Worm (Caenorhabditis elegans) whole organism, L2 larva: ENCODE measurements around the gene Y54G2A.45.

Experiments used
- C34F6.9 ChIP-seq: fragments of 150-350 bp; optimal IDR thresholded peaks from 2 replicates; lab custom pipeline; 2014; ENCODE audit warnings: missing biosample characterization, missing genetic modification characterization
- F13H6.1 ChIP-seq: sonication (generic microtip); optimal IDR thresholded peaks from 2 replicates; lab custom pipeline; 2016; ENCODE audit warnings: missing genetic modification characterization, missing compliant biosample characterization
- R02D3.7 ChIP-seq: fragments of 150-350 bp; optimal IDR thresholded peaks from 2 replicates; lab custom pipeline; 2014; ENCODE audit warnings: missing biosample characterization, missing genetic modification characterization
- Y55F3AM.14 ChIP-seq: fragments of 200-800 bp; sonication (Bioruptor generic); optimal IDR thresholded peaks from 2 replicates; lab custom pipeline; 2018; ENCODE audit warnings: mild to moderate bottlenecking, missing genetic modification characterization, missing compliant biosample characterization
- ZK546.5 ChIP-seq: sonication (generic microtip); optimal IDR thresholded peaks from 2 replicates; lab custom pipeline; 2017; ENCODE audit warnings: missing biosample characterization, missing genetic modification characterization
- alr-1 ChIP-seq: fragments of 150-350 bp; optimal IDR thresholded peaks from 2 replicates; lab custom pipeline; 2014; ENCODE audit warnings: missing biosample characterization, missing genetic modification characterization
- aly-2 ChIP-seq: fragments of 150-350 bp; optimal IDR thresholded peaks from 2 replicates; lab custom pipeline; 2014; ENCODE audit warnings: missing biosample characterization, missing genetic modification characterization
- ama-1 ChIP-seq: fragments of 150-350 bp; optimal IDR thresholded peaks from 2 replicates; lab custom pipeline; 2018; ENCODE audit warnings: inconsistent platforms
- blmp-1 ChIP-seq: sonication (generic microtip); optimal IDR thresholded peaks from 2 replicates; lab custom pipeline; 2017; ENCODE audit warnings: missing genetic modification characterization, mild to moderate bottlenecking, missing compliant biosample characterization, antibody characterized with exemption, moderate library complexity; ENCODE audit not compliant: insufficient read depth
- ceh-16 ChIP-seq: fragments of 150-350 bp; optimal IDR thresholded peaks from 2 replicates; lab custom pipeline; 2014; ENCODE audit warnings: missing biosample characterization, missing genetic modification characterization
- ceh-82 ChIP-seq: fragments of 150-350 bp; optimal IDR thresholded peaks from 2 replicates; lab custom pipeline; 2014; ENCODE audit warnings: missing biosample characterization, missing genetic modification characterization
- crh-2 ChIP-seq: sonication (generic microtip); optimal IDR thresholded peaks from 2 replicates; lab custom pipeline; 2017; ENCODE audit warnings: missing biosample characterization, missing genetic modification characterization
- dmd-4 ChIP-seq: sonication (generic microtip); optimal IDR thresholded peaks from 2 replicates; lab custom pipeline; 2017; ENCODE audit warnings: missing biosample characterization, missing genetic modification characterization
- egl-27 ChIP-seq: sonication (generic microtip); optimal IDR thresholded peaks from 3 replicates; lab custom pipeline; 2017; ENCODE audit warnings: missing biosample characterization, missing genetic modification reagents, missing genetic modification characterization
- elt-1 ChIP-seq: fragments of 150-350 bp; optimal IDR thresholded peaks from 2 replicates; lab custom pipeline; 2014; ENCODE audit warnings: missing biosample characterization, missing genetic modification characterization
- elt-3 ChIP-seq: sonication (generic microtip); optimal IDR thresholded peaks from 2 replicates; lab custom pipeline; 2017; ENCODE audit warnings: missing biosample characterization, missing genetic modification characterization
- fos-1 ChIP-seq: fragments of 150-350 bp; optimal IDR thresholded peaks from 2 replicates; lab custom pipeline; 2014; ENCODE audit warnings: missing biosample characterization, missing genetic modification characterization
- gmeb-1 ChIP-seq: fragments of 150-350 bp; optimal IDR thresholded peaks from 2 replicates; lab custom pipeline; 2014; ENCODE audit warnings: missing biosample characterization, missing genetic modification characterization
- lin-11 ChIP-seq: fragments of 150-350 bp; sonication (generic microtip); optimal IDR thresholded peaks from 2 replicates; lab custom pipeline; 2014; ENCODE audit warnings: missing biosample characterization, missing genetic modification characterization, inconsistent platforms, mixed read lengths
- lin-13 ChIP-seq: fragments of 150-350 bp; optimal IDR thresholded peaks from 2 replicates; lab custom pipeline; 2014; ENCODE audit warnings: missing biosample characterization, missing genetic modification reagents, missing genetic modification characterization
- lin-39 ChIP-seq: fragments of 150-350 bp; optimal IDR thresholded peaks from 2 replicates; lab custom pipeline; 2014; ENCODE audit warnings: missing biosample characterization, missing genetic modification reagents, missing genetic modification characterization
- lsy-2 ChIP-seq, 2 experiments: fragments of 150-350 bp in 1 of 2; sonication (generic microtip) in 1 of 2; optimal IDR thresholded peaks; 2 replicates each; lab custom pipeline; 2014 to 2017; ENCODE audit warnings: missing biosample characterization in 2 of 2, missing genetic modification characterization in 2 of 2
- mab-5 ChIP-seq: fragments of 150-350 bp; optimal IDR thresholded peaks from 2 replicates; lab custom pipeline; 2014; ENCODE audit warnings: missing biosample characterization, missing genetic modification characterization
- mbf-1 ChIP-seq: sonication (generic microtip); optimal IDR thresholded peaks from 2 replicates; lab custom pipeline; 2017; ENCODE audit warnings: missing biosample characterization, missing genetic modification characterization
- mdl-1 ChIP-seq, 2 experiments: fragments of 150-350 bp in 1 of 2; sonication (generic microtip) in 1 of 2; optimal IDR thresholded peaks; 2 replicates each; lab custom pipeline; 2017; ENCODE audit warnings: missing biosample characterization in 2 of 2, missing genetic modification characterization in 2 of 2
- nhr-10 ChIP-seq: sonication (generic microtip); optimal IDR thresholded peaks from 2 replicates; lab custom pipeline; 2017; ENCODE audit warnings: missing biosample characterization, missing genetic modification characterization
- nhr-11 ChIP-seq: fragments of 150-350 bp; optimal IDR thresholded peaks from 2 replicates; lab custom pipeline; 2014; ENCODE audit warnings: missing biosample characterization, missing genetic modification characterization
- nhr-12 ChIP-seq: fragments of 150-350 bp; optimal IDR thresholded peaks from 2 replicates; lab custom pipeline; 2014; ENCODE audit warnings: missing biosample characterization, missing genetic modification characterization
- nhr-129 ChIP-seq: fragments of 150-350 bp; optimal IDR thresholded peaks from 2 replicates; lab custom pipeline; 2014; ENCODE audit warnings: missing biosample characterization, missing genetic modification characterization
- nhr-21 ChIP-seq: fragments of 150-350 bp; optimal IDR thresholded peaks from 2 replicates; lab custom pipeline; 2014; ENCODE audit warnings: missing biosample characterization, missing genetic modification characterization
- nhr-23 ChIP-seq: fragments of 150-350 bp; optimal IDR thresholded peaks from 2 replicates; lab custom pipeline; 2014; ENCODE audit warnings: missing biosample characterization, missing genetic modification reagents, missing genetic modification characterization
- nhr-237 ChIP-seq: fragments of 150-350 bp; optimal IDR thresholded peaks from 2 replicates; lab custom pipeline; 2014; ENCODE audit warnings: missing biosample characterization, missing genetic modification characterization
- nhr-25 ChIP-seq: fragments of 150-350 bp; sonication (generic microtip); optimal IDR thresholded peaks from 3 replicates; lab custom pipeline; 2014; ENCODE audit warnings: missing biosample characterization, missing genetic modification characterization
- nhr-6 ChIP-seq: fragments of 150-350 bp; optimal IDR thresholded peaks from 2 replicates; lab custom pipeline; 2014; ENCODE audit warnings: missing biosample characterization, missing genetic modification characterization
- nhr-77 ChIP-seq: fragments of 150-350 bp; optimal IDR thresholded peaks from 2 replicates; lab custom pipeline; 2014; ENCODE audit warnings: missing biosample characterization, missing genetic modification characterization
- peb-1 ChIP-seq: fragments of 150-350 bp; optimal IDR thresholded peaks from 2 replicates; lab custom pipeline; 2014; ENCODE audit warnings: missing biosample characterization, missing genetic modification characterization
- sem-4 ChIP-seq: fragments of 150-350 bp; optimal IDR thresholded peaks from 2 replicates; lab custom pipeline; 2014; ENCODE audit warnings: missing biosample characterization, missing genetic modification reagents, missing genetic modification characterization
- skn-1 ChIP-seq: sonication (generic microtip); optimal IDR thresholded peaks from 2 replicates; lab custom pipeline; 2017; ENCODE audit warnings: missing biosample characterization, missing genetic modification characterization
- sma-3 ChIP-seq: sonication (generic microtip); optimal IDR thresholded peaks from 2 replicates; lab custom pipeline; 2016; ENCODE audit warnings: missing genetic modification reagents, missing genetic modification characterization, missing compliant biosample characterization
- sma-9 ChIP-seq, 2 experiments: fragments of 150-350 bp in 1 of 2; sonication (generic microtip) in 1 of 2; optimal IDR thresholded peaks; 2 replicates each; lab custom pipeline; 2014 to 2016; ENCODE audit warnings: missing genetic modification characterization in 2 of 2, mild to moderate bottlenecking in 1 of 2, missing biosample characterization in 1 of 2, missing compliant biosample characterization in 1 of 2, missing genetic modification reagents in 1 of 2, moderate library complexity in 1 of 2
- snpc-4 ChIP-seq: fragments of 150-350 bp; optimal IDR thresholded peaks from 2 replicates; lab custom pipeline; 2014; ENCODE audit warnings: missing biosample characterization, missing genetic modification characterization
- unc-39 ChIP-seq: fragments of 150-350 bp; optimal IDR thresholded peaks from 2 replicates; lab custom pipeline; 2014; ENCODE audit warnings: missing biosample characterization, missing genetic modification characterization
- unc-55 ChIP-seq: fragments of 150-350 bp; sonication (generic microtip); optimal IDR thresholded peaks from 3 replicates; lab custom pipeline; 2014; ENCODE audit warnings: missing biosample characterization, missing genetic modification reagents, missing genetic modification characterization
- unc-62 ChIP-seq: fragments of 150-350 bp; optimal IDR thresholded peaks from 2 replicates; lab custom pipeline; 2014; ENCODE audit warnings: missing biosample characterization, missing genetic modification reagents, missing genetic modification characterization
- zag-1 ChIP-seq: fragments of 150-350 bp; optimal IDR thresholded peaks from 2 replicates; lab custom pipeline; 2014; ENCODE audit warnings: missing biosample characterization, missing genetic modification characterization
- ztf-1 ChIP-seq: fragments of 200-800 bp; sonication (Bioruptor generic); conservative IDR thresholded peaks from 2 replicates; pipeline ENCODE4 v1.3.6; 2022; ENCODE audit warnings: missing genetic modification characterization, missing compliant biosample characterization
- ztf-11 ChIP-seq: sonication (generic microtip); optimal IDR thresholded peaks from 2 replicates; lab custom pipeline; 2017; ENCODE audit warnings: missing biosample characterization, missing genetic modification characterization
- ztf-4 ChIP-seq: fragments of 150-350 bp; optimal IDR thresholded peaks from 2 replicates; lab custom pipeline; 2014; ENCODE audit warnings: missing biosample characterization, missing genetic modification characterization

Gene Y54G2A.45

DNA sequence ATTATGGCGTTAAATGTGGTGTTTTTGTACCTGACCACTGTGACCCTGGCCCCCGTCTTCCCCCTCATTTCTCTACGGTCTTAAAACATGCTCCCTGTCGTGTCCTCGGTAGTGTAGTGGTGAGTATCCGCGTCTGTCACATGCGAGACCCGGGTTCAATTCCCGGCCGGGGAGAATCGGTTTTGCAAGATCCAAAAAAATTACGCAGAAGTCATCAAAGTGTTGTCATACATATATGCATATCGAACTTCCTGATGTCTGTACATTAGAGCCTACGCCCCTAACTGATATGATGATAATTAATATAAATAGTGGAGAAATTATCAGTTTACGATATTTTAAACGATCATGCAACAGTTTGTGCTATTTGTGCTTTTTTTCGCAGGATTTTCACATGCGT, at the start of gene Y54G2A.45:
Y54G2A.45 (plus strand) TSS at position 333 of the 400 bp plus-strand sequence.
- no peak for TF ChIP-seq alr-1 (tag; lab: Kevin White, UChicago)
- no peak for TF ChIP-seq blmp-1 (tag; lab: Kevin White, UChicago)
- no peak for TF ChIP-seq ztf-4
- TF ChIP-seq F13H6.1 = peak; percentile 23
- TF ChIP-seq lin-39 (tag; lab: Kevin White, UChicago) = no peak
- TF ChIP-seq elt-3 (tag; lab: Kevin White, UChicago) = no peak
- TF ChIP-seq nhr-12 = no peak
- TF ChIP-seq mbf-1 (tag; lab: Kevin White, UChicago) = no peak
- TF ChIP-seq lin-13 (GFP tag; lab: Kevin White, UChicago) = peak; percentile 28
- TF ChIP-seq mdl-1 (tag; optimal IDR thresholded peaks at IDR 0.05; lab: Kevin White, UChicago) = no peak
- TF ChIP-seq nhr-11 (tag; lab: Kevin White, UChicago) = no peak
- no peak for TF ChIP-seq ceh-82 (tag; lab: Kevin White, UChicago)
- TF ChIP-seq sma-9 (GFP tag; optimal IDR thresholded peaks at IDR 0.05; lab: Kevin White, UChicago) = peak; percentile 16
- TF ChIP-seq sma-9 (tag; optimal IDR thresholded peaks at IDR 0.05; lab: Kevin White, UChicago) = no peak
- TF ChIP-seq crh-2 (tag; lab: Kevin White, UChicago) = peak; percentile 62
- peak; percentile 19 for TF ChIP-seq sma-3 (GFP tag; lab: Kevin White, UChicago)
- peak; percentile 11 for TF ChIP-seq Y55F3AM.14 (GFP tag; lab: Kevin White, UChicago)
- TF ChIP-seq peb-1 (tag; lab: Kevin White, UChicago) = no peak
- TF ChIP-seq lsy-2 (tag; optimal IDR thresholded peaks at IDR 0.05; lab: Kevin White, UChicago) = peak in 1 of 2 experiments; percentile 48
- TF ChIP-seq nhr-129 (tag; lab: Kevin White, UChicago) = peak; percentile 16
- TF ChIP-seq nhr-77 (tag; lab: Kevin White, UChicago) = no peak
- TF ChIP-seq sem-4 (tag; lab: Kevin White, UChicago) = no peak
- no peak for TF ChIP-seq R02D3.7 (tag; lab: Kevin White, UChicago)
- peak; percentile 37 for TF ChIP-seq unc-55 (GFP tag; lab: Kevin White, UChicago)
- no peak for TF ChIP-seq nhr-10
- no peak for TF ChIP-seq snpc-4
- TF ChIP-seq egl-27 = no peak
- no peak for TF ChIP-seq ztf-11 (tag; lab: Kevin White, UChicago)
- no peak for TF ChIP-seq nhr-25 (tag; lab: Kevin White, UChicago)
- TF ChIP-seq nhr-21 = no peak
- no peak for TF ChIP-seq elt-1
- no peak for TF ChIP-seq nhr-237 (tag; lab: Kevin White, UChicago)
- no peak for TF ChIP-seq C34F6.9
- no peak for TF ChIP-seq lin-11 (tag; lab: Kevin White, UChicago)
- no peak for TF ChIP-seq mab-5
- TF ChIP-seq skn-1 (tag; lab: Kevin White, UChicago) = peak; percentile 41
- TF ChIP-seq ceh-16 = no peak
- no peak for TF ChIP-seq aly-2 (tag; lab: Kevin White, UChicago)
- no peak for TF ChIP-seq nhr-6 (tag; lab: Kevin White, UChicago)
- TF ChIP-seq nhr-23 (tag; lab: Kevin White, UChicago) = no peak
- TF ChIP-seq zag-1 (tag; lab: Kevin White, UChicago) = no peak
- peak; percentile 90 for TF ChIP-seq fos-1 (tag; lab: Kevin White, UChicago)
- TF ChIP-seq unc-62 = no peak
- TF ChIP-seq ZK546.5 (tag; lab: Kevin White, UChicago) = no peak
- TF ChIP-seq ama-1 (lab: Kevin White, UChicago) = no peak
- TF ChIP-seq gmeb-1 = peak; percentile 42
- no peak for TF ChIP-seq ztf-1 (GFP tag; lab: Robert Waterston, UW)
- no peak for TF ChIP-seq dmd-4 (tag; lab: Kevin White, UChicago)
- TF ChIP-seq unc-39 (tag; lab: Kevin White, UChicago) = no peak
